Fruit fly (Drosophila melanogaster) whole organism, embryonic: ENCODE data around the gene CG15570.

Experiments
- Atf-2 ChIP-seq: fragments of 200-800 bp; sonication (Bioruptor generic); optimal IDR thresholded peaks from 2 replicates; lab custom pipeline; 2016; ENCODE audit warnings: missing biosample characterization, missing genetic modification characterization
- Bdp1 ChIP-seq: fragments of 200-800 bp; sonication (Bioruptor generic); optimal IDR thresholded peaks from 3 replicates; lab custom pipeline; 2016; ENCODE audit warnings: missing biosample characterization, missing genetic modification characterization
- BtbVII ChIP-seq: fragments of 200-800 bp; sonication (Bioruptor generic); optimal IDR thresholded peaks from 3 replicates; lab custom pipeline; 2017; ENCODE audit warnings: missing biosample characterization, mild to moderate bottlenecking, missing genetic modification characterization
- CG10267 ChIP-seq: fragments of 200-800 bp; sonication (Bioruptor generic); optimal IDR thresholded peaks from 2 replicates; lab custom pipeline; 2018; ENCODE audit warnings: missing biosample characterization, mild to moderate bottlenecking, missing genetic modification characterization, moderate library complexity
- CG10462 ChIP-seq: fragments of 200-800 bp; sonication (Bioruptor generic); optimal IDR thresholded peaks from 2 replicates; lab custom pipeline; 2016; ENCODE audit warnings: missing biosample characterization, missing genetic modification characterization
- CG11696 ChIP-seq: fragments of 200-800 bp; sonication (Bioruptor generic); IDR thresholded peaks from 2 replicates; pipeline ENCODE4 v1.3.6; 2022; ENCODE audit warnings: missing biosample characterization, missing genetic modification characterization
- CG13894 ChIP-seq: fragments of 200-800 bp; sonication (Bioruptor generic); optimal IDR thresholded peaks from 3 replicates; lab custom pipeline; 2018; ENCODE audit warnings: missing biosample characterization, mild to moderate bottlenecking, missing genetic modification characterization, moderate library complexity
- CG15011 ChIP-seq: fragments of 200-800 bp; sonication (Bioruptor generic); optimal IDR thresholded peaks from 3 replicates; lab custom pipeline; 2018; ENCODE audit warnings: missing biosample characterization, mild to moderate bottlenecking, missing genetic modification characterization
- CG15479 ChIP-seq: fragments of 200-800 bp; sonication (Bioruptor generic); optimal IDR thresholded peaks from 3 replicates; lab custom pipeline; 2019; ENCODE audit warnings: missing biosample characterization, mild to moderate bottlenecking, missing genetic modification characterization, moderate library complexity
- CG15601 ChIP-seq: fragments of 200-800 bp; sonication (Bioruptor generic); optimal IDR thresholded peaks from 3 replicates; lab custom pipeline; 2019; ENCODE audit warnings: missing biosample characterization, mild to moderate bottlenecking, missing genetic modification characterization, moderate library complexity
- CG17328 ChIP-seq: fragments of 200-800 bp; sonication (Bioruptor generic); IDR thresholded peaks from 2 replicates; pipeline ENCODE4 v1.3.6; 2022; ENCODE audit warnings: missing biosample characterization, missing genetic modification characterization
- CG17612 ChIP-seq: fragments of 200-800 bp; sonication (Bioruptor generic); IDR thresholded peaks from 2 replicates; pipeline ENCODE4 v1.3.6; 2022; ENCODE audit warnings: missing biosample characterization, missing genetic modification characterization
- CG30431 ChIP-seq: fragments of 200-800 bp; sonication (Bioruptor generic); optimal IDR thresholded peaks from 2 replicates; lab custom pipeline; 2017; ENCODE audit warnings: missing biosample characterization, missing genetic modification characterization
- CG42726 ChIP-seq: fragments of 200-800 bp; sonication (Bioruptor generic); IDR thresholded peaks from 2 replicates; pipeline ENCODE4 v1.3.6; 2022; ENCODE audit warnings: missing biosample characterization, missing genetic modification characterization; ENCODE audit not compliant: partially characterized antibody
- CG4360 ChIP-seq: fragments of 200-800 bp; sonication (Bioruptor generic); IDR thresholded peaks from 2 replicates; pipeline ENCODE4 v1.3.6; 2022; ENCODE audit warnings: missing biosample characterization, missing genetic modification characterization
- CG4730 ChIP-seq: fragments of 200-800 bp; sonication (Bioruptor generic); IDR thresholded peaks from 2 replicates; pipeline ENCODE4 v1.3.6; 2022; ENCODE audit warnings: missing biosample characterization, missing genetic modification characterization
- CG6272 ChIP-seq: fragments of 200-800 bp; sonication (Bioruptor generic); IDR thresholded peaks from 2 replicates; pipeline ENCODE4 v1.3.6; 2022; ENCODE audit warnings: missing biosample characterization, missing genetic modification characterization
- CG6689 ChIP-seq: fragments of 200-800 bp; sonication (Bioruptor generic); IDR thresholded peaks from 2 replicates; pipeline ENCODE4 v1.3.6; 2022; ENCODE audit warnings: missing biosample characterization, missing genetic modification characterization
- CG6791 ChIP-seq: fragments of 200-800 bp; sonication (Bioruptor generic); IDR thresholded peaks from 3 replicates; pipeline ENCODE4 v1.3.6; 2022; ENCODE audit warnings: missing biosample characterization, missing genetic modification characterization; ENCODE audit not compliant: partially characterized antibody
- CG7556 ChIP-seq: fragments of 200-800 bp; sonication (Bioruptor generic); optimal IDR thresholded peaks from 2 replicates; lab custom pipeline; 2017; ENCODE audit warnings: missing biosample characterization, mild to moderate bottlenecking, missing genetic modification characterization
- CG7745 ChIP-seq: fragments of 200-800 bp; sonication (Bioruptor generic); optimal IDR thresholded peaks from 2 replicates; lab custom pipeline; 2018; ENCODE audit warnings: missing biosample characterization, mild to moderate bottlenecking, missing genetic modification characterization, moderate library complexity
- CG8290 ChIP-seq, 3 experiments: fragments of 200-800 bp; sonication (Bioruptor generic); optimal IDR thresholded peaks; 2 replicates each; lab custom pipeline; 2016 to 2019; ENCODE audit warnings: missing biosample characterization in 3 of 3, missing genetic modification characterization in 3 of 3, mild to moderate bottlenecking in 2 of 3, moderate library complexity in 1 of 3
- CG8765 ChIP-seq: fragments of 200-800 bp; sonication (Bioruptor generic); IDR thresholded peaks from 2 replicates; pipeline ENCODE4 v1.3.6; 2022; ENCODE audit warnings: missing biosample characterization, missing genetic modification characterization
- CG9797 ChIP-seq: fragments of 200-800 bp; sonication (Bioruptor generic); optimal IDR thresholded peaks from 3 replicates; lab custom pipeline; 2018; ENCODE audit warnings: missing biosample characterization, mild to moderate bottlenecking, missing genetic modification characterization
- CrebB ChIP-seq: fragments of 200-800 bp; sonication (Bioruptor generic); optimal IDR thresholded peaks from 3 replicates; lab custom pipeline; 2018; ENCODE audit warnings: missing biosample characterization, mild to moderate bottlenecking, missing genetic modification characterization
- D ChIP-seq, 2 experiments: fragments of 200-800 bp in 1 of 2; fragments of >200 bp in 1 of 2; sonication (Bioruptor generic) in 1 of 2; optimal IDR thresholded peaks; 2 replicates in 1 of 2; 3 replicates in 1 of 2; lab custom pipeline; 2017; ENCODE audit warnings: mild to moderate bottlenecking in 1 of 2, missing biosample characterization in 1 of 2, missing genetic modification characterization in 1 of 2, missing genetic modification reagents in 1 of 2
- Dbx ChIP-seq: fragments of 200-800 bp; sonication (Bioruptor generic); IDR thresholded peaks from 3 replicates; pipeline ENCODE4 v1.3.6; 2022; ENCODE audit warnings: missing biosample characterization, missing genetic modification characterization
- E2f1 ChIP-seq: fragments of 200-800 bp; sonication (Bioruptor generic); IDR thresholded peaks from 2 replicates; pipeline ENCODE4 v1.3.6; 2022; ENCODE audit warnings: missing biosample characterization, missing genetic modification characterization
- E2f2 ChIP-seq: fragments of 200-800 bp; sonication (Bioruptor generic); IDR thresholded peaks from 2 replicates; pipeline ENCODE4 v1.3.6; 2022; ENCODE audit warnings: missing biosample characterization, missing genetic modification characterization
- ERR ChIP-seq: fragments of 200-800 bp; sonication (Bioruptor generic); optimal IDR thresholded peaks from 2 replicates; lab custom pipeline; 2016; ENCODE audit warnings: missing biosample characterization, missing genetic modification characterization
- Med ChIP-seq: fragments of 200-800 bp; sonication (Bioruptor generic); peaks from one replicate; lab custom pipeline; 2016; ENCODE audit warnings: missing biosample characterization, missing genetic modification characterization, mild to moderate bottlenecking, inconsistent platforms, moderate library complexity
- NFAT ChIP-seq: fragments of 200-800 bp; sonication (Bioruptor generic); IDR thresholded peaks from 2 replicates; pipeline ENCODE4 v1.3.6; 2022; ENCODE audit warnings: missing biosample characterization, missing genetic modification characterization
- NfI ChIP-seq: fragments of 200-800 bp; sonication (Bioruptor generic); optimal IDR thresholded peaks from 3 replicates; lab custom pipeline; 2018; ENCODE audit warnings: missing biosample characterization, mild to moderate bottlenecking, missing genetic modification characterization, moderate library complexity
- Ravus ChIP-seq: fragments of 200-800 bp; sonication (Bioruptor generic); IDR thresholded peaks from 2 replicates; pipeline ENCODE4 v1.3.6; 2022; ENCODE audit warnings: missing biosample characterization, missing genetic modification characterization
- Rx ChIP-seq: fragments of 200-800 bp; sonication (Bioruptor generic); IDR thresholded peaks from 2 replicates; pipeline ENCODE4 v1.3.6; 2022; ENCODE audit warnings: missing biosample characterization, missing genetic modification characterization
- chif ChIP-seq, 2 experiments: fragments of 200-800 bp; sonication (Bioruptor generic); optimal IDR thresholded peaks; 3 replicates each; lab custom pipeline; 2016; ENCODE audit warnings: missing biosample characterization in 2 of 2, missing genetic modification characterization in 2 of 2
- dati ChIP-seq: fragments of 200-800 bp; sonication (Bioruptor generic); IDR thresholded peaks from 2 replicates; pipeline ENCODE4 v1.3.6; 2022; ENCODE audit warnings: missing biosample characterization, missing genetic modification characterization
- dpn ChIP-seq, 2 experiments: fragments of 200-800 bp; sonication (Bioruptor generic); optimal IDR thresholded peaks; 3 replicates each; lab custom pipeline; 2016; ENCODE audit warnings: missing biosample characterization in 2 of 2, missing genetic modification characterization in 2 of 2
- en ChIP-seq: fragments of 200-800 bp; sonication (Bioruptor generic); optimal IDR thresholded peaks from 2 replicates; lab custom pipeline; 2016; ENCODE audit warnings: missing biosample characterization, missing genetic modification characterization
- fd102C ChIP-seq: fragments of 200-800 bp; sonication (Bioruptor generic); optimal IDR thresholded peaks from 2 replicates; lab custom pipeline; 2018; ENCODE audit warnings: missing biosample characterization, mild to moderate bottlenecking, missing genetic modification characterization, moderate library complexity
- her ChIP-seq: fragments of 200-800 bp; sonication (Bioruptor generic); optimal IDR thresholded peaks from 2 replicates; lab custom pipeline; 2016; ENCODE audit warnings: missing biosample characterization, missing genetic modification characterization
- oc ChIP-seq: fragments of 200-800 bp; sonication (Bioruptor generic); optimal IDR thresholded peaks from 2 replicates; lab custom pipeline; 2018; ENCODE audit warnings: missing biosample characterization, mild to moderate bottlenecking, missing genetic modification characterization, moderate library complexity
- onecut ChIP-seq: fragments of 200-800 bp; sonication (Bioruptor generic); IDR thresholded peaks from 2 replicates; pipeline ENCODE4 v1.3.6; 2022; ENCODE audit warnings: missing biosample characterization, missing genetic modification characterization
- phol ChIP-seq: fragments of 200-800 bp; sonication (Bioruptor generic); optimal IDR thresholded peaks from 3 replicates; lab custom pipeline; 2018; ENCODE audit warnings: missing biosample characterization, mild to moderate bottlenecking, missing genetic modification characterization, moderate library complexity
- schlank ChIP-seq: fragments of 200-800 bp; sonication (Bioruptor generic); optimal IDR thresholded peaks from 2 replicates; lab custom pipeline; 2018; ENCODE audit warnings: missing biosample characterization, mild to moderate bottlenecking, missing genetic modification characterization
- scrt ChIP-seq: fragments of 200-800 bp; sonication (Bioruptor generic); optimal IDR thresholded peaks from 2 replicates; lab custom pipeline; 2018; ENCODE audit warnings: missing biosample characterization, mild to moderate bottlenecking, missing genetic modification characterization, moderate library complexity
- sens ChIP-seq: fragments of 200-800 bp; sonication (Bioruptor generic); peaks from one replicate; lab custom pipeline; 2016; ENCODE audit warnings: missing biosample characterization, missing genetic modification characterization
- sr ChIP-seq: fragments of 200-800 bp; sonication (Bioruptor generic); IDR thresholded peaks from 3 replicates; pipeline ENCODE4 v1.3.6; 2022; ENCODE audit warnings: missing biosample characterization, missing genetic modification characterization
- ssp ChIP-seq: fragments of 200-800 bp; sonication (Bioruptor generic); IDR thresholded peaks from 2 replicates; pipeline ENCODE4 v1.3.6; 2022; ENCODE audit warnings: missing biosample characterization, missing genetic modification characterization
- tap ChIP-seq: fragments of 200-800 bp; optimal IDR thresholded peaks from 3 replicates; lab custom pipeline; 2019; ENCODE audit warnings: missing biosample characterization, mild to moderate bottlenecking, missing genetic modification characterization, moderate library complexity
- trem ChIP-seq: fragments of 200-800 bp; optimal IDR thresholded peaks from 3 replicates; lab custom pipeline; 2019; ENCODE audit warnings: missing biosample characterization, mild to moderate bottlenecking, missing genetic modification characterization, moderate library complexity

CG15570 gene

dm6 chrX:4197463-4197862 lies 20.5 kb upstream of the CG15570 start (continued):
- TF ChIP-seq CG7745 (tag; lab: Kevin White, UChicago) (no peak), onecut (GFP tag; lab: Robert Waterston, UW) (no peak), CG15601 (no peak), Med (GFP tag; lab: Kevin White, UChicago) (peak; percentile 22), CG11696 (GFP tag; lab: Robert Waterston, UW) (no peak), CG15479 (GFP tag; lab: Kevin White, UChicago) (no peak), chif (GFP tag; optimal IDR thresholded peaks at IDR 0.05; lab: Kevin White, UChicago) (no peak), NfI (GFP tag; lab: Kevin White, UChicago) (no peak), en (GFP tag; lab: Kevin White, UChicago) (no peak), CG8765 (GFP tag; lab: Robert Waterston, UW) (no peak), schlank (tag; lab: Kevin White, UChicago) (no peak), CG17328 (GFP tag; lab: Robert Waterston, UW) (0 out of 2 replicates have a peak, but pooled peaks have one; percentile 42), oc (tag; lab: Kevin White, UChicago) (no peak), Ravus (GFP tag; lab: Robert Waterston, UW) (no peak), ssp (GFP tag; lab: Robert Waterston, UW) (0 out of 2 replicates have a peak, but pooled peaks have one; percentile 16), dati (no peak), BtbVII (GFP tag; lab: Kevin White, UChicago) (no peak), CG42726 (GFP tag; lab: Robert Waterston, UW) (no peak), CG6689 (GFP tag; lab: Robert Waterston, UW) (peak; percentile 43; the same call in 1 of the 2 replicates), CG13894 (tag; lab: Kevin White, UChicago) (no peak), CG10267 (tag; lab: Kevin White, UChicago) (no peak), NFAT (GFP tag; lab: Robert Waterston, UW) (no peak), scrt (GFP tag; lab: Kevin White, UChicago) (no peak), sens (GFP tag; lab: Kevin White, UChicago) (peak; percentile 58), her (GFP tag; lab: Kevin White, UChicago) (no peak), CG4730 (GFP tag; lab: Robert Waterston, UW) (no peak), CG7556 (GFP tag; lab: Kevin White, UChicago) (no peak), D (optimal IDR thresholded peaks at IDR 0.05; lab: Kevin White, UChicago) (no peak), D (GFP tag; optimal IDR thresholded peaks at IDR 0.05; lab: Kevin White, UChicago) (no peak), CG4360 (GFP tag; lab: Robert Waterston, UW) (0 out of 2 replicates have a peak, but pooled peaks have one; percentile 42), CG9797 (GFP tag; lab: Kevin White, UChicago) (no peak), E2f2 (GFP tag; lab: Robert Waterston, UW) (no peak), tap (tag; lab: Kevin White, UChicago) (no peak), fd102C (GFP tag; lab: Kevin White, UChicago) (no peak), phol (tag; lab: Kevin White, UChicago) (peak; percentile 14), CrebB (no peak), CG17612 (no peak; the same call in 1 of the 2 replicates), Bdp1 (no peak), ERR (no peak), Atf-2 (no peak), CG8290 (GFP tag; optimal IDR thresholded peaks at IDR 0.05; lab: Kevin White, UChicago) (no peak), CG8290 (tag; optimal IDR thresholded peaks at IDR 0.05; lab: Kevin White, UChicago) (no peak), CG30431 (no peak), CG10462 (no peak), Dbx (GFP tag; lab: Robert Waterston, UW) (no peak), E2f1 (GFP tag; lab: Robert Waterston, UW) (0 out of 2 replicates have a peak, but pooled peaks have one; percentile 14), sr (GFP tag; lab: Robert Waterston, UW) (no peak), Rx (no peak), CG6791 (GFP tag; lab: Robert Waterston, UW) (no peak), dpn (GFP tag; optimal IDR thresholded peaks at IDR 0.05; lab: Kevin White, UChicago) (peak in 1 of 2 experiments; percentile 13), CG15011 (GFP tag; lab: Kevin White, UChicago) (no peak), CG6272 (no peak), trem (tag; lab: Kevin White, UChicago) (no peak)
